Worm (Caenorhabditis elegans) whole organism, L1 larva: ENCODE results near the gene gdi-1.
A peak's percentile ranks its signal among the peaks of the same experiment; 100 is the strongest.

Experiments
- C04F5.9 ChIP-seq: sonication (generic microtip); optimal IDR thresholded peaks from 2 replicates; lab custom pipeline; 2016; ENCODE audit warnings: missing genetic modification characterization, missing compliant biosample characterization
- C34B4.2 ChIP-seq: sonication (generic microtip); optimal IDR thresholded peaks from 2 replicates; lab custom pipeline; 2017; ENCODE audit warnings: mild to moderate bottlenecking, missing genetic modification characterization, missing compliant biosample characterization
- F16B12.6 ChIP-seq: fragments of 150-350 bp; optimal IDR thresholded peaks from 2 replicates; lab custom pipeline; 2014; ENCODE audit warnings: missing biosample characterization, missing genetic modification characterization
- ama-1 ChIP-seq: fragments of 150-350 bp; optimal IDR thresholded peaks from 2 replicates; lab custom pipeline; 2014
- dsc-1 ChIP-seq: sonication (generic microtip); optimal IDR thresholded peaks from 2 replicates; lab custom pipeline; 2016; ENCODE audit warnings: mild to moderate bottlenecking, missing genetic modification characterization, missing compliant biosample characterization
- efl-3 ChIP-seq: fragments of 200-800 bp; sonication (Bioruptor generic); optimal IDR thresholded peaks from 2 replicates; lab custom pipeline; 2018; ENCODE audit warnings: mild to moderate bottlenecking, missing genetic modification characterization, missing compliant biosample characterization
- elt-2 ChIP-seq: sonication (generic microtip); optimal IDR thresholded peaks from 2 replicates; lab custom pipeline; 2016; ENCODE audit warnings: missing genetic modification characterization, mild to moderate bottlenecking, inconsistent platforms, missing compliant biosample characterization, missing genetic modification reagents
- hlh-4 ChIP-seq: sonication (generic microtip); optimal IDR thresholded peaks from 2 replicates; lab custom pipeline; 2016; ENCODE audit warnings: mild to moderate bottlenecking, missing genetic modification characterization, missing compliant biosample characterization
- hpl-2 ChIP-seq: fragments of 150-350 bp; optimal IDR thresholded peaks from 2 replicates; lab custom pipeline; 2014; ENCODE audit warnings: missing biosample characterization, missing genetic modification reagents, missing genetic modification characterization
- irx-1 ChIP-seq: sonication (generic microtip); optimal IDR thresholded peaks from 2 replicates; lab custom pipeline; 2016; ENCODE audit warnings: missing genetic modification characterization, missing compliant biosample characterization
- isw-1 ChIP-seq: fragments of 200-800 bp; sonication (Bioruptor generic); IDR thresholded peaks from 2 replicates; pipeline ENCODE4 v1.3.6; 2022; ENCODE audit warnings: missing genetic modification characterization, missing compliant biosample characterization
- jun-1 ChIP-seq: fragments of 150-350 bp; optimal IDR thresholded peaks from 2 replicates; lab custom pipeline; 2014; ENCODE audit warnings: missing biosample characterization, missing genetic modification reagents, missing genetic modification characterization
- lin-14 ChIP-seq: fragments of 200-800 bp; sonication (Bioruptor generic); optimal IDR thresholded peaks from 2 replicates; lab custom pipeline; 2018; ENCODE audit warnings: mild to moderate bottlenecking, missing genetic modification characterization, moderate library complexity, missing compliant biosample characterization
- lin-15B ChIP-seq: fragments of 150-350 bp; sonication (generic microtip); optimal IDR thresholded peaks from 3 replicates; lab custom pipeline; 2014; ENCODE audit warnings: missing biosample characterization, missing genetic modification characterization
- lin-35 ChIP-seq, 2 experiments: fragments of 150-350 bp; optimal IDR thresholded peaks; 2 replicates each; lab custom pipeline; 2014; ENCODE audit warnings: missing biosample characterization in 2 of 2, missing genetic modification characterization in 2 of 2, missing genetic modification reagents in 2 of 2
- lir-3 ChIP-seq: sonication (generic microtip); optimal IDR thresholded peaks from 2 replicates; lab custom pipeline; 2016; ENCODE audit warnings: mild to moderate bottlenecking, missing genetic modification characterization, moderate library complexity, missing compliant biosample characterization; ENCODE audit not compliant: poor library complexity
- lsy-2 ChIP-seq, 2 experiments: fragments of 150-350 bp; optimal IDR thresholded peaks; 2 replicates each; lab custom pipeline; 2014; ENCODE audit warnings: missing biosample characterization in 2 of 2, missing genetic modification characterization in 2 of 2
- mab-9 ChIP-seq: fragments of 200-800 bp; sonication (Bioruptor generic); IDR thresholded peaks from 2 replicates; pipeline ENCODE4 v1.3.6; 2022; ENCODE audit warnings: missing genetic modification reagents, missing genetic modification characterization, missing compliant biosample characterization
- mdl-1 ChIP-seq, 2 experiments: fragments of 150-350 bp; optimal IDR thresholded peaks; 2 replicates each; lab custom pipeline; 2014 to 2017; ENCODE audit warnings: missing biosample characterization in 2 of 2, missing genetic modification characterization in 2 of 2, inconsistent platforms in 1 of 2
- mef-2 ChIP-seq: fragments of 150-350 bp; optimal IDR thresholded peaks from 2 replicates; lab custom pipeline; 2014; ENCODE audit warnings: missing biosample characterization, missing genetic modification characterization
- mep-1 ChIP-seq: fragments of 150-350 bp; optimal IDR thresholded peaks from 2 replicates; lab custom pipeline; 2014; ENCODE audit warnings: missing biosample characterization, missing genetic modification characterization
- nhr-11 ChIP-seq: fragments of 150-350 bp; optimal IDR thresholded peaks from 2 replicates; lab custom pipeline; 2014; ENCODE audit warnings: missing biosample characterization, missing genetic modification characterization
- nhr-12 ChIP-seq: sonication (generic microtip); optimal IDR thresholded peaks from 2 replicates; lab custom pipeline; 2017; ENCODE audit warnings: missing biosample characterization, missing genetic modification characterization
- nhr-19 ChIP-seq: fragments of 200-800 bp; sonication (Bioruptor generic); conservative IDR thresholded peaks from 2 replicates; pipeline ENCODE4 v1.3.6; 2022; ENCODE audit warnings: missing genetic modification characterization, missing compliant biosample characterization
- nhr-28 ChIP-seq: fragments of 150-350 bp; optimal IDR thresholded peaks from 2 replicates; lab custom pipeline; 2014; ENCODE audit warnings: missing biosample characterization, missing genetic modification characterization
- nhr-47 ChIP-seq: sonication (generic microtip); optimal IDR thresholded peaks from 2 replicates; lab custom pipeline; 2016; ENCODE audit warnings: mild to moderate bottlenecking, missing genetic modification characterization, moderate library complexity, missing compliant biosample characterization
- nhr-77 ChIP-seq: fragments of 150-350 bp; optimal IDR thresholded peaks from 2 replicates; lab custom pipeline; 2014; ENCODE audit warnings: missing biosample characterization, missing genetic modification characterization
- nhr-84 ChIP-seq: sonication (generic microtip); optimal IDR thresholded peaks from 2 replicates; lab custom pipeline; 2017; ENCODE audit warnings: missing biosample characterization, missing genetic modification characterization
- nhr-85 ChIP-seq: sonication (generic microtip); peaks from one replicate; lab custom pipeline; 2016; ENCODE audit warnings: missing genetic modification characterization, inconsistent platforms, missing compliant biosample characterization
- pag-3 ChIP-seq: sonication (generic microtip); optimal IDR thresholded peaks from 2 replicates; lab custom pipeline; 2017; ENCODE audit warnings: missing genetic modification characterization, mild to moderate bottlenecking, missing compliant biosample characterization, antibody characterized with exemption, borderline replicate concordance; ENCODE audit not compliant: insufficient read depth
- rnt-1 ChIP-seq: sonication (generic microtip); optimal IDR thresholded peaks from 2 replicates; lab custom pipeline; 2016; ENCODE audit warnings: mild to moderate bottlenecking, missing genetic modification characterization, moderate library complexity, missing compliant biosample characterization
- skn-1 ChIP-seq: fragments of 150-350 bp; optimal IDR thresholded peaks from 2 replicates; lab custom pipeline; 2014; ENCODE audit warnings: missing biosample characterization, missing genetic modification characterization
- snu-23 ChIP-seq: sonication (generic microtip); optimal IDR thresholded peaks from 2 replicates; lab custom pipeline; 2016; ENCODE audit warnings: missing genetic modification characterization, missing compliant biosample characterization
- sox-4 ChIP-seq: sonication (generic microtip); optimal IDR thresholded peaks from 2 replicates; lab custom pipeline; 2016; ENCODE audit warnings: missing genetic modification characterization, missing compliant biosample characterization
- sptf-1 ChIP-seq: fragments of 150-350 bp; optimal IDR thresholded peaks from 2 replicates; lab custom pipeline; 2014; ENCODE audit warnings: missing biosample characterization, missing genetic modification characterization
- vab-15 ChIP-seq: sonication (generic microtip); optimal IDR thresholded peaks from 2 replicates; lab custom pipeline; 2017; ENCODE audit warnings: missing genotype, mild to moderate bottlenecking, missing genetic modification characterization, missing compliant biosample characterization

gdi-1 gene

DNA sequence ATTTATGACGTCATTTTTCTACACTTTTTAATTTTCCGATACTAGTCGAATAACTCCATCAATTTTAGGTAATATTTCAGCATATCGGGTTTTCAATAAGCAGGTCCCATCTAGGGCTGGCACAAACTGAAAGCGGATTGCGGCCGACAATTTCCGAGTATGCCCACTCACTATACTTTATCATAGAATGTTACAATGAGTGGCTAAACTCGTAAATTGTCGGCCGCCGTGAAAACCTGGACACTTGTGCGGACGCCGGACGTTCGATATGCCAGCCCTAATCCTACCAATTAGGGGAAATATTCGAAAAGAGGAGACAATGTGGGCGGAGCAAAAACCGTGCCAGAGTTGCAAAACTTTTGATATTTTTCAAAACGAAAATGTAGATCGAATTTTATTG, 33.0 kb downstream of the gdi-1 start:
- TF ChIP-seq lin-15B (tag; lab: Kevin White, UChicago) (no peak), skn-1 (tag; lab: Kevin White, UChicago) (no peak), ama-1 (lab: Kevin White, UChicago) (no peak), mef-2 (tag; lab: Kevin White, UChicago) (no peak), mep-1 (tag; lab: Kevin White, UChicago) (no peak), C04F5.9 (tag; lab: Kevin White, UChicago) (no peak), F16B12.6 (no peak), nhr-19 (GFP tag; lab: Robert Waterston, UW) (no peak), lsy-2 (tag; optimal IDR thresholded peaks at IDR 0.05; lab: Kevin White, UChicago) (no peak), irx-1 (tag; lab: Kevin White, UChicago) (no peak), C34B4.2 (tag; lab: Kevin White, UChicago) (no peak), nhr-47 (tag; lab: Kevin White, UChicago) (no peak), lir-3 (no peak), isw-1 (GFP tag; lab: Robert Waterston, UW) (no peak), mdl-1 (tag; optimal IDR thresholded peaks at IDR 0.05; lab: Kevin White, UChicago) (no peak), nhr-12 (tag; lab: Kevin White, UChicago) (no peak), sptf-1 (tag; lab: Kevin White, UChicago) (no peak), pag-3 (no peak), hlh-4 (tag; lab: Kevin White, UChicago) (no peak)

DNA sequence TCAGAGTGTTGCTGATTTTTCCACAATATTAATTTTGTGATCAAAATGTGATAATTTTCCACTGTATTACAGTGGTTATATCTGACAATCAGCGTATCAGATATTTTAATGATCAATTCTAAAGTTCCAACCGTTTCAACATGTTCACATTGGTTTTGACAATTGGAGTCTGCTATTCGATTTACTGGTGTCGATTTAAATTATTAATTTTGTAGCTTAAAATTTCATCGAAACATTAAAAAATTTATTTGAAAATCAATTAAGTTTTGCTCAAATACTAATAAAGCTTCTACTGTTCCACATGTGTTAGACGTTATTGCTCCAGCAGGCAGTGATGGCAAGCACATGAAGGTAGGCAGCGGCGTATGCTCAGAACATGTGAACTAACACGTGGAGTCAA, 34.9 kb downstream of the gdi-1 start:
- TF ChIP-seq C04F5.9 (tag; lab: Kevin White, UChicago) (no peak), dsc-1 (peak; percentile 19), nhr-12 (tag; lab: Kevin White, UChicago) (no peak)

DNA sequence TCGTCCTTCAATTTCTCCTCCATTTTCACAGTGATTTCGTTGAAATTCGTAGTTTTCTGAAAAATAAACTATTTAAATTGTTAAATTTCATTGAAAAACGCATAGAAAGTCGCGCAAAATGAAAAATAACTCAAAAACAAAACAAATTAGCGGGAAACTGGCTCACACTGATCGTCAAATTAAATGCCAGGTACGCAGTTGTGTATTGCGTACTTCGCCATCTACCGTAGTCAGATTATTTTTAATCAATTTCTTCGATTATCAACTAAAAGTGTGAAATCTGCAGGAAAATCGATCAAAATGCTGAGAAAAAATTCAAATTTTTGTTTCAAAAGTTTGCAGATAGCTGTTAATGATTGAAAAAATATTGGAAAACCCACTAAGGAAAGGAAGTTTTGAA, 37.8 kb downstream of the gdi-1 start, which contains the start of gene Y57G11C.499:
TSS of gene Y57G11C.499 (minus strand) at position 23 of the 400 bp plus-strand sequence.
- no peak for TF ChIP-seq vab-15 (tag; lab: Kevin White, UChicago)
- no peak for TF ChIP-seq mef-2 (tag; lab: Kevin White, UChicago)
- TF ChIP-seq nhr-28 (tag; lab: Kevin White, UChicago), result no peak

DNA sequence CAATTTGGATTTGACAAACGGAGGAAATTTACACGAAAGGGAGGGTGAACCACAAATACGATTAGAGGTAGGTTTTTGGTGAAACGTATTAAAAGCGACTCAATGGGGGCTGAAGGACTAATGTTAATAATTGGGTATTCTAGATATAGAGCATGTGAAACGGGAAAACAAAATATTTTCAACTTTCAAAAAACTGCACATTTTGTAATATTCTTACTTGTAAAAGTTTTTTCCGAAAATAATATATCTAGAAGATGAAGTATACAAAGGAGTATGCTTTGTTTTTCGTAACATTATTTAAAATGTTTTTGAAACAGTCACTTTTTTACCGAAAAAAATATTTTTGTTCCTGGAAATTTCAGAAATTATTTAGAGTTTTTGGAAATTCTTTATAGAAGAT, 50.8 kb downstream of the gdi-1 start:
- TF ChIP-seq lir-3 (no peak), lin-14 (GFP tag; lab: Kevin White, UChicago) (no peak), jun-1 (no peak), skn-1 (tag; lab: Kevin White, UChicago) (no peak), lin-35 (GFP tag; optimal IDR thresholded peaks at IDR 0.05; lab: Kevin White, UChicago) (no peak), hpl-2 (GFP tag; lab: Kevin White, UChicago) (no peak), vab-15 (tag; lab: Kevin White, UChicago) (no peak), elt-2 (no peak), nhr-11 (tag; lab: Kevin White, UChicago) (no peak), snu-23 (no peak), nhr-84 (no peak), mab-9 (GFP tag; lab: Robert Waterston, UW) (no peak), nhr-77 (tag; lab: Kevin White, UChicago) (no peak), nhr-85 (tag; lab: Kevin White, UChicago) (no peak), sox-4 (tag; lab: Kevin White, UChicago) (no peak), rnt-1 (tag; lab: Kevin White, UChicago) (no peak), efl-3 (GFP tag; lab: Kevin White, UChicago) (no peak)
